Worm (Caenorhabditis elegans) whole organism, mixed stage, embryonic: Measurements from ENCODE around the gene F15B9.6.

ENCODE experiments used
- M03D4.4 ChIP-seq: sonication (generic microtip); optimal IDR thresholded peaks from 2 replicates; lab custom pipeline; 2017; ENCODE audit warnings: mild to moderate bottlenecking, missing genetic modification characterization, missing compliant biosample characterization
- bed-3 ChIP-seq: fragments of 200-800 bp; sonication (Bioruptor generic); optimal IDR thresholded peaks from 3 replicates; lab custom pipeline; 2018; ENCODE audit warnings: mild to moderate bottlenecking, missing genetic modification characterization, moderate library complexity, missing compliant biosample characterization
- blmp-1 ChIP-seq: fragments of 150-350 bp; optimal IDR thresholded peaks from 2 replicates; lab custom pipeline; 2014; ENCODE audit warnings: missing biosample characterization, missing genetic modification characterization
- ceh-39 ChIP-seq: fragments of 150-350 bp; optimal IDR thresholded peaks from 2 replicates; lab custom pipeline; 2014; ENCODE audit warnings: missing biosample characterization, missing genetic modification characterization
- ceh-43 ChIP-seq: fragments of 200-800 bp; sonication (Bioruptor generic); optimal IDR thresholded peaks from 2 replicates; lab custom pipeline; 2018; ENCODE audit warnings: mild to moderate bottlenecking, missing genetic modification characterization, moderate library complexity, missing compliant biosample characterization
- ceh-83 ChIP-seq: fragments of 200-800 bp; sonication (Bioruptor generic); optimal IDR thresholded peaks from 2 replicates; lab custom pipeline; 2018; ENCODE audit warnings: mild to moderate bottlenecking, missing genetic modification characterization, missing compliant biosample characterization
- ces-1 ChIP-seq: fragments of 150-350 bp; optimal IDR thresholded peaks from 2 replicates; lab custom pipeline; 2014; ENCODE audit warnings: missing biosample characterization, missing genetic modification reagents, missing genetic modification characterization
- cnd-1 ChIP-seq: fragments of 200-800 bp; sonication (Bioruptor generic); optimal IDR thresholded peaks from 2 replicates; lab custom pipeline; 2018; ENCODE audit warnings: mild to moderate bottlenecking, missing genetic modification characterization, missing compliant biosample characterization
- drap-1 ChIP-seq: fragments of 200-800 bp; sonication (Bioruptor generic); optimal IDR thresholded peaks from 3 replicates; lab custom pipeline; 2018; ENCODE audit warnings: mild to moderate bottlenecking, missing genetic modification characterization, missing compliant biosample characterization
- elt-1 ChIP-seq: sonication (generic microtip); optimal IDR thresholded peaks from 2 replicates; lab custom pipeline; 2017; ENCODE audit warnings: missing genetic modification characterization, mild to moderate bottlenecking, missing compliant biosample characterization, antibody characterized with exemption, moderate library complexity, borderline replicate concordance; ENCODE audit not compliant: insufficient read depth
- flh-1 ChIP-seq: fragments of 200-800 bp; sonication (Bioruptor generic); optimal IDR thresholded peaks from 2 replicates; lab custom pipeline; 2018; ENCODE audit warnings: mild to moderate bottlenecking, missing genetic modification characterization, moderate library complexity, missing compliant biosample characterization
- ham-2 ChIP-seq: fragments of 200-800 bp; sonication (Bioruptor generic); optimal IDR thresholded peaks from 2 replicates; lab custom pipeline; 2018; ENCODE audit warnings: mild to moderate bottlenecking, missing genetic modification characterization, missing compliant biosample characterization
- hlh-1 ChIP-seq: fragments of 150-350 bp; optimal IDR thresholded peaks from 2 replicates; lab custom pipeline; 2014; ENCODE audit warnings: missing biosample characterization, missing genetic modification reagents, missing genetic modification characterization
- lin-13 ChIP-seq: fragments of 150-350 bp; optimal IDR thresholded peaks from 2 replicates; lab custom pipeline; 2014; ENCODE audit warnings: missing biosample characterization, missing genetic modification characterization
- lin-32 ChIP-seq: fragments of 200-800 bp; sonication (Bioruptor generic); optimal IDR thresholded peaks from 2 replicates; lab custom pipeline; 2018; ENCODE audit warnings: mild to moderate bottlenecking, missing genetic modification characterization, missing compliant biosample characterization
- lsy-2 ChIP-seq: fragments of 150-350 bp; optimal IDR thresholded peaks from 2 replicates; lab custom pipeline; 2014; ENCODE audit warnings: missing biosample characterization, missing genetic modification characterization
- mab-5 ChIP-seq: fragments of 150-350 bp; optimal IDR thresholded peaks from 2 replicates; lab custom pipeline; 2014; ENCODE audit warnings: missing biosample characterization, missing genetic modification characterization
- mep-1 ChIP-seq: fragments of 150-350 bp; optimal IDR thresholded peaks from 2 replicates; lab custom pipeline; 2017; ENCODE audit warnings: missing biosample characterization, missing genetic modification reagents, missing genetic modification characterization, inconsistent platforms
- mls-2 ChIP-seq: sonication (generic microtip); optimal IDR thresholded peaks from 2 replicates; lab custom pipeline; 2016; ENCODE audit warnings: mild to moderate bottlenecking, missing genetic modification characterization, moderate library complexity, missing compliant biosample characterization
- nhr-12 ChIP-seq: fragments of 150-350 bp; optimal IDR thresholded peaks from 2 replicates; lab custom pipeline; 2014; ENCODE audit warnings: missing biosample characterization, missing genetic modification characterization
- nhr-2 ChIP-seq: fragments of 150-350 bp; optimal IDR thresholded peaks from 2 replicates; lab custom pipeline; 2014; ENCODE audit warnings: missing biosample characterization, missing genetic modification characterization
- nhr-237 ChIP-seq: fragments of 150-350 bp; optimal IDR thresholded peaks from 2 replicates; lab custom pipeline; 2014; ENCODE audit warnings: missing biosample characterization, missing genetic modification characterization
- nhr-28 ChIP-seq: fragments of 150-350 bp; optimal IDR thresholded peaks from 2 replicates; lab custom pipeline; 2014; ENCODE audit warnings: missing biosample characterization, missing genetic modification characterization
- nhr-76 ChIP-seq: sonication (generic microtip); optimal IDR thresholded peaks from 2 replicates; lab custom pipeline; 2017; ENCODE audit warnings: missing biosample characterization, missing genetic modification characterization
- pha-4 ChIP-seq: fragments of 150-350 bp; optimal IDR thresholded peaks from 2 replicates; lab custom pipeline; 2018; ENCODE audit warnings: missing biosample characterization, missing genetic modification reagents, missing genetic modification characterization
- sem-2 ChIP-seq: fragments of 200-800 bp; sonication (Bioruptor generic); optimal IDR thresholded peaks from 2 replicates; lab custom pipeline; 2018; ENCODE audit warnings: mild to moderate bottlenecking, missing genetic modification characterization, missing compliant biosample characterization
- snpc-4 ChIP-seq: fragments of 150-350 bp; optimal IDR thresholded peaks from 2 replicates; lab custom pipeline; 2014; ENCODE audit warnings: missing biosample characterization, missing genetic modification characterization
- sptf-1 ChIP-seq: sonication (generic microtip); optimal IDR thresholded peaks from 2 replicates; lab custom pipeline; 2017; ENCODE audit warnings: mild to moderate bottlenecking, missing genetic modification characterization, moderate library complexity, missing compliant biosample characterization
- tbx-8 ChIP-seq: fragments of 200-800 bp; sonication (Bioruptor generic); optimal IDR thresholded peaks from 2 replicates; lab custom pipeline; 2018; ENCODE audit warnings: mild to moderate bottlenecking, missing genetic modification characterization, moderate library complexity, missing compliant biosample characterization
- unc-120 ChIP-seq: sonication (generic microtip); optimal IDR thresholded peaks from 2 replicates; lab custom pipeline; 2017; ENCODE audit warnings: missing genetic modification characterization, missing compliant biosample characterization; ENCODE audit not compliant: poor library complexity, severe bottlenecking
- unc-62 ChIP-seq: fragments of 150-350 bp; optimal IDR thresholded peaks from 2 replicates; lab custom pipeline; 2014; ENCODE audit warnings: missing biosample characterization, missing genetic modification reagents, missing genetic modification characterization
- zip-8 ChIP-seq: fragments of 150-350 bp; optimal IDR thresholded peaks from 2 replicates; lab custom pipeline; 2014; ENCODE audit warnings: missing biosample characterization, missing genetic modification characterization

F15B9.6 gene

DNA sequence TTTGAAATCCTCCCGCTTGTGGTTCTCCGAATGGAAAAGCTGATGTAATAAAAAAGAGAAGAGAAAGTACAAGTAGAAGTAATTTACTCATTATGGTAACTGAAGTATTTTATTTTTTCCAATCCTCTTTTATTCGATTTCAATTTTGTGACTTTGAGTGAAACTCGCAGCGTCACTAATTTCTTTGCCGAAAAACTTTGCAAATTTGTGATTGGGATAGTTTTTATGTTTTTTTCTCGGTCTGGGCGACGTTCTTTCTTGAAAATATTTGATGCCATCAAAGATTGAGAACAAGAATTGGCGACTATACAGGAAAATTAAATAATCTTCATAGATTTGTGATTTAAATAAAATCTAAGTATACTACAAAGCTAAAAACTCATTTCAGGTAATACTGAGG is 14.4 kb upstream of the F15B9.6 start, which contains the start of gene far-4:
TSS of gene far-4 (minus strand) at position 101 of the 400 bp plus-strand sequence.
- TF ChIP-seq ham-2 (GFP tag; lab: Kevin White, UChicago) (no peak), drap-1 (GFP tag; lab: Kevin White, UChicago) (no peak), hlh-1 (tag; lab: Kevin White, UChicago) (no peak), cnd-1 (tag; lab: Kevin White, UChicago) (no peak), nhr-76 (no peak), ces-1 (no peak), ceh-83 (GFP tag; lab: Kevin White, UChicago) (no peak), ceh-43 (GFP tag; lab: Kevin White, UChicago) (no peak), mep-1 (no peak), lin-32 (no peak), mls-2 (tag; lab: Kevin White, UChicago) (no peak)

DNA sequence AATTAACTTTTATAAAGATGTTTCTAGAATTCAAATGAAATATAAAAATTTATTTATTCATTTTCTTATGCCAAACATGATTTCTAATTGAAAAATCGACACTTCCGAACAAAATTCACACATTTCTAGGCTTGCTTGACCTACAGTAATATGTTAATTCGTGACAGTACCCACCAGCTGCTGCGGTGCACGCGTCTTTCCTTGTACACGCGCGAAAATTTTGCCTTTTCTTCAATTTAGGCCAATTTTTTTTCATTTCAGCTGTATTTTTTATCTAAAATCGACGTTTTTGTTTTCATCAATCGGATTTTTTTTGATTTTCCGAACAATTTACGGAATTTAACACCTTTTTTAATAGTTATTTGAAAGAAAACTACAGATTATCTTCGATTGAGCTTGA is 13.9 kb upstream of the F15B9.6 start:
- TF ChIP-seq mls-2 (tag; lab: Kevin White, UChicago): no peak
- no peak for TF ChIP-seq nhr-28 (tag; lab: Kevin White, UChicago)
- TF ChIP-seq blmp-1 (tag; lab: Kevin White, UChicago): no peak
- no peak for TF ChIP-seq lsy-2 (tag; lab: Kevin White, UChicago)

- TF ChIP-seq flh-1 (GFP tag; lab: Kevin White, UChicago) (no peak), ceh-83 (GFP tag; lab: Kevin White, UChicago) (no peak), hlh-1 (tag; lab: Kevin White, UChicago) (no peak), lin-32 (no peak), unc-120 (no peak), cnd-1 (tag; lab: Kevin White, UChicago) (no peak), mep-1 (no peak), blmp-1 (tag; lab: Kevin White, UChicago) (no peak), ces-1 (no peak), ham-2 (GFP tag; lab: Kevin White, UChicago) (no peak), lin-13 (tag; lab: Kevin White, UChicago) (no peak), nhr-237 (tag; lab: Kevin White, UChicago) (no peak)
- TF ChIP-seq, all 35 proteins: peak for 0
These were observed 11.9 kb upstream of the F15B9.6 start, which contains the start of gene inft-2 for ce11 chrV:13002070-13002469. Gene inft-2 (plus strand): TSS chrV:13002317.

DNA sequence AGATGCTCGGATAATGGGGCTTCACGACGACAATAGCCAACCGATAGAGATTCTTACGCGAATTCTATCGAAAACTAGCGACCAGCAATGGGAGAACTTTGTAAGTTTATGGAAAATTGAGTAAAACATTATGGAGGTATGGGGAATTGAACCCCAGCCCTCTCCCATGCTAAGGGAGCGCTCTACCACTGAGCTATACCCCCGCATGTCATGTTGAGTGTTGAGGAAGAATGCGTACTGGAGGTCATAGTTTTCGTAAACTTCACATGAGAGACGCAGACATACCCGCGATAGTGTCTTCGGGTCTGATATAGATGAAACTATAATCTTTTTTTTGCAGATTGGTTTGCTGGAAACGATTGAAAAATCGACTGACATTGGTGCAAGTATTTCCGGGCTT is 10.6 kb upstream of the F15B9.6 start:
- TF ChIP-seq nhr-76: no peak
- peak; percentile 37 for TF ChIP-seq unc-62 (GFP tag; lab: Kevin White, UChicago)
- no peak for TF ChIP-seq lsy-2 (tag; lab: Kevin White, UChicago)
- TF ChIP-seq unc-120: peak; percentile 87
- no peak for TF ChIP-seq zip-8 (tag; lab: Kevin White, UChicago)
- TF ChIP-seq cnd-1 (tag; lab: Kevin White, UChicago): peak; percentile 79
- peak; percentile 86 for TF ChIP-seq lin-32
- no peak for TF ChIP-seq mab-5 (tag; lab: Kevin White, UChicago)
- no peak for TF ChIP-seq nhr-12 (tag; lab: Kevin White, UChicago)
- peak; percentile 92 for TF ChIP-seq ceh-83 (GFP tag; lab: Kevin White, UChicago)
- TF ChIP-seq nhr-2 (tag; lab: Kevin White, UChicago): no peak
- TF ChIP-seq lin-13 (tag; lab: Kevin White, UChicago): peak; percentile 43
- no peak for TF ChIP-seq blmp-1 (tag; lab: Kevin White, UChicago)
- TF ChIP-seq snpc-4 (tag; lab: Kevin White, UChicago): no peak
- TF ChIP-seq elt-1: peak; percentile 16
- peak; percentile 93 for TF ChIP-seq sptf-1 (tag; lab: Kevin White, UChicago)
- peak; percentile 74 for TF ChIP-seq bed-3
- peak; percentile 29 for TF ChIP-seq pha-4 (tag; lab: Kevin White, UChicago)
- no peak for TF ChIP-seq ceh-39
- peak; percentile 26 for TF ChIP-seq mep-1
- peak; percentile 69 for TF ChIP-seq nhr-28 (tag; lab: Kevin White, UChicago)
- peak; percentile 87 for TF ChIP-seq M03D4.4 (tag; lab: Kevin White, UChicago)
- TF ChIP-seq ceh-43 (GFP tag; lab: Kevin White, UChicago): peak; percentile 78
- TF ChIP-seq nhr-237 (tag; lab: Kevin White, UChicago): peak; percentile 10
- peak; percentile 94 for TF ChIP-seq mls-2 (tag; lab: Kevin White, UChicago)
- TF ChIP-seq ham-2 (GFP tag; lab: Kevin White, UChicago): peak; percentile 90
- TF ChIP-seq tbx-8 (GFP tag; lab: Kevin White, UChicago): peak; percentile 62
- peak; percentile 87 for TF ChIP-seq drap-1 (GFP tag; lab: Kevin White, UChicago)
- peak; percentile 41 for TF ChIP-seq flh-1 (GFP tag; lab: Kevin White, UChicago)
- peak; percentile 80 for TF ChIP-seq sem-2 (GFP tag; lab: Kevin White, UChicago)
